Worm (Caenorhabditis elegans): ENCODE results near the gene ZK673.6.

ZK673.6 gene

ce11 chrII:10505949-10506348 is 41.8 kb upstream of the ZK673.6 start:
- TF ChIP-seq tbx-8 (GFP tag; optimal IDR thresholded peaks at IDR 0.05) (no peak), elt-1 (tag; optimal IDR thresholded peaks at IDR 0.05; ENCODE audit: borderline replicate concordance, insufficient read depth) (no peak), sem-2 (GFP tag; optimal IDR thresholded peaks at IDR 0.05) (no peak), nhr-76 (tag; optimal IDR thresholded peaks at IDR 0.05) (no peak), lsy-2 (tag; optimal IDR thresholded peaks at IDR 0.05) (no peak), snpc-4 (tag; optimal IDR thresholded peaks at IDR 0.05) (no peak), unc-62 (GFP tag; optimal IDR thresholded peaks at IDR 0.05) (no peak), blmp-1 (tag; optimal IDR thresholded peaks at IDR 0.05) (no peak), ceh-83 (GFP tag; optimal IDR thresholded peaks at IDR 0.05) (no peak), hlh-1 (tag; optimal IDR thresholded peaks at IDR 0.05) (no peak), lin-13 (tag; optimal IDR thresholded peaks at IDR 0.05) (no peak), ceh-43 (GFP tag; optimal IDR thresholded peaks at IDR 0.05) (no peak), drap-1 (GFP tag; optimal IDR thresholded peaks at IDR 0.05) (no peak)

- no peak for TF ChIP-seq drap-1 (GFP tag; optimal IDR thresholded peaks at IDR 0.05)
- TF ChIP-seq elt-1 (tag; optimal IDR thresholded peaks at IDR 0.05; ENCODE audit: borderline replicate concordance, insufficient read depth) = no peak
- no peak for TF ChIP-seq nhr-237 (tag; optimal IDR thresholded peaks at IDR 0.05)
- TF ChIP-seq mep-1 (tag; optimal IDR thresholded peaks at IDR 0.05) = peak; percentile 17
- no peak for TF ChIP-seq hlh-1 (tag; optimal IDR thresholded peaks at IDR 0.05)
- no peak for TF ChIP-seq tbx-8 (GFP tag; optimal IDR thresholded peaks at IDR 0.05)
- TF ChIP-seq sptf-1 (tag; optimal IDR thresholded peaks at IDR 0.05) = no peak
- no peak for TF ChIP-seq nhr-28 (tag; optimal IDR thresholded peaks at IDR 0.05)
- TF ChIP-seq cnd-1 (tag; optimal IDR thresholded peaks at IDR 0.05) = peak; percentile 23
- TF ChIP-seq unc-62 (GFP tag; optimal IDR thresholded peaks at IDR 0.05) = no peak
- peak; percentile 83 for TF ChIP-seq nhr-2 (tag; optimal IDR thresholded peaks at IDR 0.05)
These were observed 40.6 kb upstream of the ZK673.6 start for ce11 chrII:10504729-10505128.

ce11 chrII:10502491-10503063 is 38.4 kb upstream of the ZK673.6 start, which contains the start of gene myrf-1:
Gene myrf-1, minus strand, starts transcription at chrII:10502541.
- peak; percentile 94 for TF ChIP-seq ham-2 (GFP tag; optimal IDR thresholded peaks at IDR 0.05)
- peak; percentile 39 for TF ChIP-seq unc-62 (GFP tag; optimal IDR thresholded peaks at IDR 0.05)
- TF ChIP-seq unc-120 (tag; optimal IDR thresholded peaks at IDR 0.05; ENCODE audit: poor library complexity, severe bottlenecking) = peak; percentile 73
- no peak for TF ChIP-seq elt-1 (tag; optimal IDR thresholded peaks at IDR 0.05; ENCODE audit: borderline replicate concordance, insufficient read depth)
- TF ChIP-seq tbx-8 (GFP tag; optimal IDR thresholded peaks at IDR 0.05) = no peak
- TF ChIP-seq lin-13 (tag; optimal IDR thresholded peaks at IDR 0.05) = no peak
- peak; percentile 44 for TF ChIP-seq pha-4 (tag; optimal IDR thresholded peaks at IDR 0.05)
- no peak for TF ChIP-seq nhr-237 (tag; optimal IDR thresholded peaks at IDR 0.05)
- TF ChIP-seq ceh-39 (tag; optimal IDR thresholded peaks at IDR 0.05) = no peak
- TF ChIP-seq lin-32 (GFP tag; optimal IDR thresholded peaks at IDR 0.05) = no peak
- TF ChIP-seq ztf-11 (tag; optimal IDR thresholded peaks at IDR 0.05) = peak; percentile 76
- TF ChIP-seq snpc-4 (tag; optimal IDR thresholded peaks at IDR 0.05) = no peak
- peak; percentile 33 for TF ChIP-seq lsy-2 (tag; optimal IDR thresholded peaks at IDR 0.05)
- no peak for TF ChIP-seq nhr-12 (tag; optimal IDR thresholded peaks at IDR 0.05)
- TF ChIP-seq nhr-28 (tag; optimal IDR thresholded peaks at IDR 0.05) = no peak
- TF ChIP-seq hlh-1 (tag; optimal IDR thresholded peaks at IDR 0.05) = peak; percentile 33
- TF ChIP-seq mls-2 (tag; optimal IDR thresholded peaks at IDR 0.05) = peak; percentile 68
- no peak for TF ChIP-seq mab-5 (tag; optimal IDR thresholded peaks at IDR 0.05)
- no peak for TF ChIP-seq sem-2 (GFP tag; optimal IDR thresholded peaks at IDR 0.05)
- no peak for TF ChIP-seq ceh-43 (GFP tag; optimal IDR thresholded peaks at IDR 0.05)
- TF ChIP-seq cnd-1 (tag; optimal IDR thresholded peaks at IDR 0.05) = peak; percentile 61
- no peak for TF ChIP-seq ceh-83 (GFP tag; optimal IDR thresholded peaks at IDR 0.05)
- TF ChIP-seq M03D4.4 (tag; optimal IDR thresholded peaks at IDR 0.05) = peak; percentile 48
- no peak for TF ChIP-seq flh-1 (GFP tag; optimal IDR thresholded peaks at IDR 0.05)
- peak; percentile 74 for TF ChIP-seq sptf-1 (tag; optimal IDR thresholded peaks at IDR 0.05)
- no peak for TF ChIP-seq blmp-1 (tag; optimal IDR thresholded peaks at IDR 0.05)
- no peak for TF ChIP-seq nhr-76 (tag; optimal IDR thresholded peaks at IDR 0.05)
- peak; percentile 81 for TF ChIP-seq mep-1 (tag; optimal IDR thresholded peaks at IDR 0.05)
- TF ChIP-seq nhr-2 (tag; optimal IDR thresholded peaks at IDR 0.05) = peak; percentile 46
- no peak for TF ChIP-seq elt-3 (tag; optimal IDR thresholded peaks at IDR 0.05)
- no peak for TF ChIP-seq unc-39 (tag; optimal IDR thresholded peaks at IDR 0.05)
- no peak for TF ChIP-seq zip-8 (tag; optimal IDR thresholded peaks at IDR 0.05)
- no peak for TF ChIP-seq bed-3 (GFP tag; optimal IDR thresholded peaks at IDR 0.05)
- peak; percentile 65 for TF ChIP-seq drap-1 (GFP tag; optimal IDR thresholded peaks at IDR 0.05)
- peak; percentile 58 for TF ChIP-seq ces-1 (GFP tag; optimal IDR thresholded peaks at IDR 0.05)
